Worm (Caenorhabditis elegans) whole organism, midembryonic: ENCODE data around the gene K12H4.6.

Experiments
- T22C8.4 ChIP-seq: fragments of 200-800 bp; sonication (Bioruptor generic); IDR thresholded peaks from 2 replicates; pipeline ENCODE4 v1.3.6; 2022; ENCODE audit warnings: missing genetic modification characterization, missing compliant biosample characterization
- cog-1 ChIP-seq: sonication (generic microtip); optimal IDR thresholded peaks from 2 replicates; lab custom pipeline; 2016; ENCODE audit warnings: missing genetic modification characterization, missing compliant biosample characterization
- flt-1 ChIP-seq: fragments of 200-800 bp; sonication (Bioruptor generic); IDR thresholded peaks from 2 replicates; pipeline ENCODE4 v1.3.6; 2022; ENCODE audit warnings: missing genetic modification characterization, missing compliant biosample characterization
- klf-2 ChIP-seq: fragments of 200-800 bp; sonication (Bioruptor generic); conservative IDR thresholded peaks from 2 replicates; pipeline ENCODE4 v1.3.6; 2022; ENCODE audit warnings: missing genetic modification reagents, missing genetic modification characterization, missing compliant biosample characterization
- med-1 ChIP-seq: sonication (generic microtip); optimal IDR thresholded peaks from 2 replicates; lab custom pipeline; 2017; ENCODE audit warnings: missing genetic modification characterization, mild to moderate bottlenecking, missing compliant biosample characterization, antibody characterized with exemption, missing genetic modification reagents; ENCODE audit not compliant: insufficient read depth
- ref-1 ChIP-seq: fragments of 200-800 bp; sonication (Bioruptor generic); conservative IDR thresholded peaks from 2 replicates; pipeline ENCODE4 v1.3.6; 2022; ENCODE audit warnings: missing genetic modification reagents, missing genetic modification characterization, missing compliant biosample characterization
- tab-1 ChIP-seq: fragments of 200-800 bp; sonication (Bioruptor generic); IDR thresholded peaks from 2 replicates; pipeline ENCODE4 v1.3.6; 2022; ENCODE audit warnings: missing genetic modification characterization, missing compliant biosample characterization
- ztf-23 ChIP-seq: fragments of 200-800 bp; sonication (Bioruptor generic); IDR thresholded peaks from 2 replicates; pipeline ENCODE4 v1.3.6; 2022; ENCODE audit warnings: missing genetic modification reagents, missing genetic modification characterization, missing compliant biosample characterization
- ztf-29 ChIP-seq: fragments of 200-800 bp; sonication (Bioruptor generic); IDR thresholded peaks from 2 replicates; pipeline ENCODE4 v1.3.6; 2022; ENCODE audit warnings: missing genetic modification reagents, missing genetic modification characterization, missing compliant biosample characterization

K12H4.6 gene

ce11 chrIII:8042775-8043174 is at the start of gene K12H4.6:
Gene K12H4.6 (minus strand): TSS chrIII:8042875.
- TF ChIP-seq med-1 (GFP tag; lab: Kevin White, UChicago) (no peak), ref-1 (no peak), ztf-23 (no peak), T22C8.4 (GFP tag; lab: Robert Waterston, UW) (no peak), klf-2 (GFP tag; lab: Robert Waterston, UW) (no peak), ztf-29 (GFP tag; lab: Robert Waterston, UW) (no peak), tab-1 (GFP tag; lab: Robert Waterston, UW) (no peak), cog-1 (tag; lab: Kevin White, UChicago) (no peak), flt-1 (GFP tag; lab: Robert Waterston, UW) (no peak)

ce11 chrIII:8091408-8091807 is 48.7 kb upstream of the K12H4.6 start, which contains the start of gene idi-1:
Gene idi-1 (plus strand): TSS chrIII:8091708.
- TF ChIP-seq cog-1 (tag; lab: Kevin White, UChicago) (no peak), ztf-23 (no peak), tab-1 (GFP tag; lab: Robert Waterston, UW) (no peak), T22C8.4 (GFP tag; lab: Robert Waterston, UW) (no peak), med-1 (GFP tag; lab: Kevin White, UChicago) (no peak), ztf-29 (GFP tag; lab: Robert Waterston, UW) (no peak), flt-1 (GFP tag; lab: Robert Waterston, UW) (no peak), klf-2 (GFP tag; lab: Robert Waterston, UW) (no peak)

- TF ChIP-seq T22C8.4 (GFP tag; lab: Robert Waterston, UW) (no peak), flt-1 (GFP tag; lab: Robert Waterston, UW) (no peak), klf-2 (GFP tag; lab: Robert Waterston, UW) (no peak), ztf-23 (no peak), ztf-29 (GFP tag; lab: Robert Waterston, UW) (no peak), ref-1 (no peak), tab-1 (GFP tag; lab: Robert Waterston, UW) (no peak), med-1 (GFP tag; lab: Kevin White, UChicago) (no peak), cog-1 (tag; lab: Kevin White, UChicago) (no peak)
These were observed 45.6 kb upstream of the K12H4.6 start, which contains the start of gene vms-1 for ce11 chrIII:8088235-8088634. Gene vms-1 (plus strand): TSS chrIII:8088535.

- TF ChIP-seq tab-1 (GFP tag; lab: Robert Waterston, UW) (no peak), klf-2 (GFP tag; lab: Robert Waterston, UW) (no peak), ztf-23 (no peak), ref-1 (no peak), T22C8.4 (GFP tag; lab: Robert Waterston, UW) (no peak)
These were observed 42.7 kb upstream of the K12H4.6 start, which contains the start of the genes K06H7.7 and grp-1 for ce11 chrIII:8085355-8085754. Gene K06H7.7 (minus strand): TSS chrIII:8085475. Gene grp-1 (plus strand): TSS chrIII:8085705.

ce11 chrIII:8080165-8080738 is 37.6 kb upstream of the K12H4.6 start, which contains the start of the genes dcr-1 and apc-2:
Gene dcr-1 (minus strand): TSS chrIII:8080281.
Gene apc-2 (plus strand): TSS chrIII:8080629.
- TF ChIP-seq T22C8.4 (GFP tag; lab: Robert Waterston, UW) (no peak), med-1 (GFP tag; lab: Kevin White, UChicago) (no peak), ztf-29 (GFP tag; lab: Robert Waterston, UW) (no peak), flt-1 (GFP tag; lab: Robert Waterston, UW) (no peak), ref-1 (no peak), ztf-23 (no peak), cog-1 (tag; lab: Kevin White, UChicago) (no peak), klf-2 (GFP tag; lab: Robert Waterston, UW) (no peak), tab-1 (GFP tag; lab: Robert Waterston, UW) (no peak)

ce11 chrIII:8077180-8077579 is 34.5 kb upstream of the K12H4.6 start:
- TF ChIP-seq T22C8.4 (GFP tag; lab: Robert Waterston, UW), result no peak
- no peak for TF ChIP-seq klf-2 (GFP tag; lab: Robert Waterston, UW)
- TF ChIP-seq ref-1, result no peak
- TF ChIP-seq tab-1 (GFP tag; lab: Robert Waterston, UW), result no peak
- TF ChIP-seq cog-1 (tag; lab: Kevin White, UChicago), result no peak
- TF ChIP-seq ztf-29 (GFP tag; lab: Robert Waterston, UW), result no peak
- TF ChIP-seq flt-1 (GFP tag; lab: Robert Waterston, UW), result no peak
- TF ChIP-seq med-1 (GFP tag; lab: Kevin White, UChicago), result no peak
- no peak for TF ChIP-seq ztf-23

- TF ChIP-seq T22C8.4 (GFP tag; lab: Robert Waterston, UW), result no peak
- TF ChIP-seq flt-1 (GFP tag; lab: Robert Waterston, UW), result peak; percentile 80
These were observed 26.5 kb upstream of the K12H4.6 start for ce11 chrIII:8069206-8069605.

ce11 chrIII:8067798-8068197 is 25.1 kb upstream of the K12H4.6 start:
- TF ChIP-seq ztf-29 (GFP tag; lab: Robert Waterston, UW) (no peak), ztf-23 (no peak), med-1 (GFP tag; lab: Kevin White, UChicago) (no peak), tab-1 (GFP tag; lab: Robert Waterston, UW) (no peak), flt-1 (GFP tag; lab: Robert Waterston, UW) (no peak), klf-2 (GFP tag; lab: Robert Waterston, UW) (no peak)

ce11 chrIII:8066989-8067388 is 24.3 kb upstream of the K12H4.6 start, which contains the start of gene pros-1:
Gene pros-1 (plus strand): TSS chrIII:8067289.
- TF ChIP-seq flt-1 (GFP tag; lab: Robert Waterston, UW) (no peak), T22C8.4 (GFP tag; lab: Robert Waterston, UW) (no peak), ztf-29 (GFP tag; lab: Robert Waterston, UW) (no peak), klf-2 (GFP tag; lab: Robert Waterston, UW) (no peak), ref-1 (no peak), med-1 (GFP tag; lab: Kevin White, UChicago) (no peak), cog-1 (tag; lab: Kevin White, UChicago) (no peak), ztf-23 (no peak), tab-1 (GFP tag; lab: Robert Waterston, UW) (no peak)
